Worm (Caenorhabditis elegans): ENCODE data around the gene nas-37.

ce11 chrX:9956052-9956451 lies 7.2 kb upstream of the nas-37 start:
- TF ChIP-seq saeg-2 (GFP tag; IDR thresholded peaks at IDR 0.05) (no peak), dmd-8 (GFP tag; IDR thresholded peaks at IDR 0.05) (no peak), skn-1 (tag; optimal IDR thresholded peaks at IDR 0.05) (no peak), ceh-32 (tag; optimal IDR thresholded peaks at IDR 0.05; ENCODE audit: poor library complexity) (no peak), lin-1 (GFP tag; IDR thresholded peaks at IDR 0.05) (no peak), mes-2 (tag; optimal IDR thresholded peaks at IDR 0.05; ENCODE audit: poor library complexity, severe bottlenecking) (no peak), unc-62 (GFP tag; optimal IDR thresholded peaks at IDR 0.05 in 1 of 2) (no peak), unc-62 (tag; optimal IDR thresholded peaks at IDR 0.05) (no peak), snpc-4 (tag; optimal IDR thresholded peaks at IDR 0.05) (no peak), aly-2 (tag; optimal IDR thresholded peaks at IDR 0.05) (no peak), fos-1 (tag; optimal IDR thresholded peaks at IDR 0.05) (no peak), dve-1 (tag; optimal IDR thresholded peaks at IDR 0.05; ENCODE audit: insufficient read depth) (no peak), ama-1 (optimal IDR thresholded peaks at IDR 0.05) (no peak), F26F4.8 (GFP tag; conservative IDR thresholded peaks at IDR 0.05) (no peak)
